Fruit fly (Drosophila melanogaster) whole organism, embryonic: ENCODE results near the gene tipE.
A peak's percentile ranks its signal among the peaks of the same experiment; 100 is the strongest.

Source experiments
- Awh ChIP-seq: fragments of 200-800 bp; sonication (Bioruptor generic); IDR thresholded peaks from 2 replicates; pipeline ENCODE4, ENCODE4 v1.3.6; 2022; ENCODE audit warnings: missing biosample characterization, missing genetic modification characterization
- BEAF-32 ChIP-seq: fragments of 200-800 bp; sonication (Bioruptor generic); optimal IDR thresholded peaks from 3 replicates; lab custom pipeline; 2017; ENCODE audit warnings: missing biosample characterization, missing genetic modification characterization, mild to moderate bottlenecking, moderate library complexity, missing genetic modification reagents
- Bteb2 ChIP-seq: fragments of 200-800 bp; sonication (Bioruptor generic); optimal IDR thresholded peaks from 2 replicates; lab custom pipeline; 2016; ENCODE audit warnings: missing biosample characterization, missing genetic modification characterization
- CG12942 ChIP-seq: fragments of 200-800 bp; sonication (Bioruptor generic); optimal IDR thresholded peaks from 3 replicates; lab custom pipeline; 2016; ENCODE audit warnings: missing biosample characterization, missing genetic modification characterization
- CG14014 ChIP-seq: fragments of 200-800 bp; sonication (Bioruptor generic); IDR thresholded peaks from 2 replicates; pipeline ENCODE4 v1.3.6; 2022; ENCODE audit warnings: missing biosample characterization, missing genetic modification characterization
- CG14965 ChIP-seq: fragments of 200-800 bp; sonication (Bioruptor generic); optimal IDR thresholded peaks from 2 replicates; lab custom pipeline; 2016; ENCODE audit warnings: missing biosample characterization, missing genetic modification characterization, borderline replicate concordance
- CG15073 ChIP-seq: fragments of 200-800 bp; sonication (Bioruptor generic); optimal IDR thresholded peaks from 2 replicates; lab custom pipeline; 2016; ENCODE audit warnings: missing biosample characterization, missing genetic modification characterization
- CG1603 ChIP-seq: fragments of 200-800 bp; sonication (Bioruptor generic); optimal IDR thresholded peaks from 2 replicates; lab custom pipeline; 2019; ENCODE audit warnings: missing biosample characterization, mild to moderate bottlenecking, missing genetic modification characterization, moderate library complexity
- CG16813 ChIP-seq: fragments of 200-800 bp; sonication (Bioruptor generic); IDR thresholded peaks from 3 replicates; pipeline ENCODE4 v1.3.6; 2022; ENCODE audit warnings: missing biosample characterization, missing genetic modification characterization; ENCODE audit not compliant: partially characterized antibody
- CG17612 ChIP-seq: fragments of 200-800 bp; sonication (Bioruptor generic); IDR thresholded peaks from 2 replicates; pipeline ENCODE4 v1.3.6; 2022; ENCODE audit warnings: missing biosample characterization, missing genetic modification characterization
- CG18011 ChIP-seq: fragments of 200-800 bp; sonication (Bioruptor generic); optimal IDR thresholded peaks from 2 replicates; lab custom pipeline; 2017; ENCODE audit warnings: missing biosample characterization, missing genetic modification characterization, mild to moderate bottlenecking, moderate library complexity, missing genotype
- CG1832 ChIP-seq: fragments of 200-800 bp; sonication (Bioruptor generic); optimal IDR thresholded peaks from 2 replicates; lab custom pipeline; 2017; ENCODE audit warnings: missing biosample characterization, mild to moderate bottlenecking, missing genetic modification characterization, inconsistent platforms
- CG2120 ChIP-seq: fragments of 200-800 bp; sonication (Bioruptor generic); optimal IDR thresholded peaks from 3 replicates; lab custom pipeline; 2016; ENCODE audit warnings: missing biosample characterization, missing genetic modification characterization
- CG2678 ChIP-seq: fragments of 200-800 bp; sonication (Bioruptor generic); optimal IDR thresholded peaks from 3 replicates; lab custom pipeline; 2019; ENCODE audit warnings: missing biosample characterization, mild to moderate bottlenecking, missing genetic modification characterization, moderate library complexity
- CG33557 ChIP-seq: fragments of 200-800 bp; sonication (Bioruptor generic); optimal IDR thresholded peaks from 2 replicates; lab custom pipeline; 2019; ENCODE audit warnings: missing biosample characterization, mild to moderate bottlenecking, missing genetic modification characterization, moderate library complexity
- CG3847 ChIP-seq: fragments of 200-800 bp; sonication (Bioruptor generic); IDR thresholded peaks from 2 replicates; pipeline ENCODE4 v1.3.6; 2022; ENCODE audit warnings: missing biosample characterization, missing genetic modification characterization
- CG4328 ChIP-seq: fragments of 200-800 bp; sonication (Bioruptor generic); optimal IDR thresholded peaks from 3 replicates; lab custom pipeline; 2017; ENCODE audit warnings: missing biosample characterization, missing genetic modification reagents, missing genetic modification characterization
- CG6683 ChIP-seq: fragments of 200-800 bp; sonication (Bioruptor generic); optimal IDR thresholded peaks from 2 replicates; lab custom pipeline; 2017; ENCODE audit warnings: missing biosample characterization, mild to moderate bottlenecking, missing genetic modification characterization, missing genetic modification reagents
- CG7987 ChIP-seq: fragments of 200-800 bp; sonication (Bioruptor generic); optimal IDR thresholded peaks from 2 replicates; lab custom pipeline; 2018; ENCODE audit warnings: missing biosample characterization, mild to moderate bottlenecking, missing genetic modification characterization, moderate library complexity
- CG8924 ChIP-seq: fragments of 200-800 bp; optimal IDR thresholded peaks from 3 replicates; lab custom pipeline; 2019; ENCODE audit warnings: missing biosample characterization, mild to moderate bottlenecking, missing genetic modification characterization, moderate library complexity
- CG9876 ChIP-seq: fragments of 200-800 bp; sonication (Bioruptor generic); optimal IDR thresholded peaks from 2 replicates; lab custom pipeline; 2016; ENCODE audit warnings: missing biosample characterization, missing genetic modification characterization
- Deaf1 ChIP-seq: fragments of 200-800 bp; optimal IDR thresholded peaks from 3 replicates; lab custom pipeline; 2019; ENCODE audit warnings: missing biosample characterization, mild to moderate bottlenecking, missing genetic modification characterization, moderate library complexity
- Dek ChIP-seq: fragments of 200-800 bp; sonication (Bioruptor generic); optimal IDR thresholded peaks from 3 replicates; lab custom pipeline; 2019; ENCODE audit warnings: missing biosample characterization, mild to moderate bottlenecking, missing genetic modification characterization, moderate library complexity
- Dfd ChIP-seq, 2 experiments: fragments of >200 bp; optimal IDR thresholded peaks; 2 replicates each; lab custom pipeline; 2017; ENCODE audit warnings: missing biosample characterization in 2 of 2, missing genetic modification characterization in 2 of 2
- E2f1 ChIP-seq: fragments of 200-800 bp; sonication (Bioruptor generic); IDR thresholded peaks from 2 replicates; pipeline ENCODE4 v1.3.6; 2022; ENCODE audit warnings: missing biosample characterization, missing genetic modification characterization
- Fer1 ChIP-seq: fragments of 200-800 bp; sonication (Bioruptor generic); optimal IDR thresholded peaks from 2 replicates; lab custom pipeline; 2017; ENCODE audit warnings: missing biosample characterization, mild to moderate bottlenecking, missing genetic modification characterization
- Hey ChIP-seq: fragments of 200-800 bp; sonication (Bioruptor generic); optimal IDR thresholded peaks from 3 replicates; lab custom pipeline; 2018; ENCODE audit warnings: missing biosample characterization, mild to moderate bottlenecking, missing genetic modification characterization
- Hmr ChIP-seq: fragments of 200-800 bp; sonication (Bioruptor generic); optimal IDR thresholded peaks from 3 replicates; lab custom pipeline; 2017; ENCODE audit warnings: mild to moderate bottlenecking, missing biosample characterization, missing genetic modification reagents, missing genetic modification characterization
- Mad ChIP-seq: fragments of 200-800 bp; sonication (Bioruptor generic); optimal IDR thresholded peaks from 2 replicates; lab custom pipeline; 2016; ENCODE audit warnings: missing biosample characterization, missing genetic modification characterization
- bbx ChIP-seq: fragments of 200-800 bp; sonication (Bioruptor generic); IDR thresholded peaks from 2 replicates; pipeline ENCODE4 v1.3.6; 2022; ENCODE audit warnings: missing biosample characterization, missing genetic modification characterization; ENCODE audit not compliant: partially characterized antibody
- bigmax ChIP-seq: fragments of 200-800 bp; sonication (Bioruptor generic); optimal IDR thresholded peaks from 2 replicates; lab custom pipeline; 2018; ENCODE audit warnings: missing biosample characterization, mild to moderate bottlenecking, missing genetic modification characterization
- bsh ChIP-seq, 2 experiments: fragments of 200-800 bp; sonication (Bioruptor generic); optimal IDR thresholded peaks; 2 replicates each; lab custom pipeline; 2017 to 2018; ENCODE audit warnings: mild to moderate bottlenecking in 2 of 2, missing biosample characterization in 2 of 2, missing genetic modification characterization in 2 of 2, moderate library complexity in 1 of 2
- cg ChIP-seq: fragments of 200-800 bp; sonication (Bioruptor generic); optimal IDR thresholded peaks from 3 replicates; lab custom pipeline; 2019; ENCODE audit warnings: missing biosample characterization, mild to moderate bottlenecking, missing genetic modification characterization, moderate library complexity
- corto ChIP-seq: fragments of 200-800 bp; sonication (Bioruptor generic); optimal IDR thresholded peaks from 2 replicates; lab custom pipeline; 2016; ENCODE audit warnings: missing biosample characterization, mild to moderate bottlenecking, missing genetic modification characterization, moderate library complexity
- dan ChIP-seq: fragments of 200-800 bp; sonication (Bioruptor generic); IDR thresholded peaks from 2 replicates; pipeline ENCODE4 v1.3.6; 2022; ENCODE audit warnings: missing biosample characterization, missing genetic modification characterization
- esg ChIP-seq: fragments of 200-800 bp; sonication (Bioruptor generic); conservative IDR thresholded peaks from 2 replicates; pipeline ENCODE4 v1.3.6; 2022; ENCODE audit warnings: missing biosample characterization, missing genetic modification characterization
- gro ChIP-seq: fragments of 200-800 bp; sonication (Bioruptor generic); optimal IDR thresholded peaks from 2 replicates; lab custom pipeline; 2016; ENCODE audit warnings: missing biosample characterization, missing genetic modification characterization
- hb ChIP-seq: fragments of 200-800 bp; sonication (Bioruptor generic); IDR thresholded peaks from 3 replicates; pipeline ENCODE4 v1.3.6; 2022; ENCODE audit warnings: missing biosample characterization, missing genetic modification characterization; ENCODE audit not compliant: partially characterized antibody
- insv ChIP-seq, 2 experiments: fragments of 200-800 bp; sonication (Bioruptor generic); optimal IDR thresholded peaks; 3 replicates each; lab custom pipeline; 2016 to 2018; ENCODE audit warnings: missing biosample characterization in 2 of 2, missing genetic modification characterization in 2 of 2
- ken ChIP-seq: fragments of 200-800 bp; sonication (Bioruptor generic); IDR thresholded peaks from 3 replicates; pipeline ENCODE4 v1.3.6; 2022; ENCODE audit warnings: missing biosample characterization, missing genetic modification characterization
- knrl ChIP-seq: fragments of 200-800 bp; sonication (Bioruptor generic); IDR thresholded peaks from 3 replicates; pipeline ENCODE4 v1.3.6; 2022; ENCODE audit warnings: missing biosample characterization, missing genetic modification characterization; ENCODE audit not compliant: partially characterized antibody
- lilli ChIP-seq: fragments of 200-800 bp; sonication (Bioruptor generic); optimal IDR thresholded peaks from 3 replicates; lab custom pipeline; 2016; ENCODE audit warnings: missing biosample characterization, missing genetic modification characterization
- nerfin-2 ChIP-seq: fragments of 200-800 bp; sonication (Bioruptor generic); IDR thresholded peaks from 2 replicates; pipeline ENCODE4 v1.3.6; 2022; ENCODE audit warnings: missing biosample characterization, missing genetic modification characterization; ENCODE audit not compliant: partially characterized antibody
- nom ChIP-seq: fragments of 200-800 bp; sonication (Bioruptor generic); optimal IDR thresholded peaks from 2 replicates; lab custom pipeline; 2017; ENCODE audit warnings: missing biosample characterization, missing genetic modification characterization, mild to moderate bottlenecking, moderate library complexity, missing genetic modification reagents
- row ChIP-seq: fragments of 200-800 bp; sonication (Bioruptor generic); IDR thresholded peaks from 3 replicates; pipeline ENCODE4 v1.3.6; 2022; ENCODE audit warnings: missing biosample characterization, missing genetic modification characterization
- sc ChIP-seq, 3 experiments: fragments of >200 bp in 2 of 3; fragments of 200-800 bp in 1 of 3; sonication (Bioruptor generic) in 1 of 3; optimal IDR thresholded peaks; 2 replicates in 2 of 3; 3 replicates in 1 of 3; lab custom pipeline; 2017; ENCODE audit warnings: mild to moderate bottlenecking in 1 of 3, missing biosample characterization in 1 of 3, missing genetic modification characterization in 1 of 3, missing genetic modification reagents in 1 of 3
- tll ChIP-seq, 2 experiments: fragments of 200-800 bp in 1 of 2; fragments of >200 bp in 1 of 2; sonication (Bioruptor generic) in 1 of 2; optimal IDR thresholded peaks; 2 replicates each; lab custom pipeline; 2017 to 2019; ENCODE audit warnings: missing biosample characterization in 2 of 2, missing genetic modification characterization in 2 of 2, mild to moderate bottlenecking in 1 of 2, moderate library complexity in 1 of 2
- toy ChIP-seq: fragments of 200-800 bp; sonication (Bioruptor generic); IDR thresholded peaks from 2 replicates; pipeline ENCODE4 v1.3.6; 2022; ENCODE audit warnings: missing biosample characterization, missing genetic modification characterization
- zfh2 ChIP-seq: fragments of 200-800 bp; sonication (Bioruptor generic); optimal IDR thresholded peaks from 2 replicates; lab custom pipeline; 2016; ENCODE audit warnings: missing biosample characterization, missing genetic modification characterization

tipE gene

dm6 chr3L:4186659-4187058, 1.6 kb upstream of the tipE start, which contains the start of gene VhaM9.7-c (continued):
- TF ChIP-seq cg (GFP tag; lab: Kevin White, UChicago): no peak
- TF ChIP-seq BEAF-32: peak; percentile 20
- TF ChIP-seq dan (GFP tag; lab: Robert Waterston, UW): no peak
- TF ChIP-seq CG18011 (GFP tag; lab: Kevin White, UChicago): no peak
- TF ChIP-seq CG1603 (tag; lab: Kevin White, UChicago): no peak
- TF ChIP-seq CG33557: no peak
- TF ChIP-seq Deaf1 (tag; lab: Kevin White, UChicago): no peak
- no peak for TF ChIP-seq Dfd (GFP tag; optimal IDR thresholded peaks at IDR 0.05; lab: Kevin White, UChicago)
- no peak for TF ChIP-seq nom
- peak; percentile 49 for TF ChIP-seq lilli (GFP tag; lab: Kevin White, UChicago)
- TF ChIP-seq row (GFP tag; lab: Robert Waterston, UW): 0 out of 3 replicates have a peak, but pooled peaks have one; percentile 7
- TF ChIP-seq tll (GFP tag; optimal IDR thresholded peaks at IDR 0.05; lab: Kevin White, UChicago): no peak
- TF ChIP-seq CG16813 (GFP tag; lab: Robert Waterston, UW): no peak
- no peak for TF ChIP-seq bigmax (GFP tag; lab: Kevin White, UChicago)
- no peak for TF ChIP-seq CG1832 (GFP tag; lab: Kevin White, UChicago)
- TF ChIP-seq gro (GFP tag; lab: Kevin White, UChicago): peak; percentile 59
- peak; percentile 38 for TF ChIP-seq Bteb2 (GFP tag; lab: Kevin White, UChicago)
- peak; percentile 11 for TF ChIP-seq Fer1 (GFP tag; lab: Kevin White, UChicago)
- peak; percentile 50; the same call in 1 of the 2 replicates for TF ChIP-seq CG3847
- TF ChIP-seq zfh2 (GFP tag; lab: Kevin White, UChicago): peak; percentile 65
- TF ChIP-seq CG15073 (GFP tag; lab: Kevin White, UChicago): no peak
- TF ChIP-seq CG4328 (GFP tag; lab: Kevin White, UChicago): no peak
- no peak for TF ChIP-seq toy (GFP tag; lab: Robert Waterston, UW)
- 0 out of 2 replicates have a peak, but pooled peaks have one; percentile 17 for TF ChIP-seq bbx (GFP tag; lab: Robert Waterston, UW)
- TF ChIP-seq sc (optimal IDR thresholded peaks at IDR 0.05; lab: Kevin White, UChicago): no peak
- no peak for TF ChIP-seq sc (GFP tag; optimal IDR thresholded peaks at IDR 0.05; lab: Kevin White, UChicago)
- TF ChIP-seq CG6683: no peak
- TF ChIP-seq Hey (tag; lab: Kevin White, UChicago): no peak
- TF ChIP-seq E2f1 (GFP tag; lab: Robert Waterston, UW): no peak
- no peak for TF ChIP-seq esg (GFP tag; lab: Robert Waterston, UW)
- TF ChIP-seq hb: no peak
- peak; percentile 70 for TF ChIP-seq CG2120 (GFP tag; lab: Kevin White, UChicago)
- no peak for TF ChIP-seq nerfin-2
- TF ChIP-seq CG14965: no peak
- TF ChIP-seq Hmr (GFP tag; lab: Kevin White, UChicago): peak; percentile 23
- no peak for TF ChIP-seq insv (GFP tag; optimal IDR thresholded peaks at IDR 0.05; lab: Kevin White, UChicago)
- TF ChIP-seq Awh (GFP tag; lab: Robert Waterston, UW): no peak
- peak; percentile 0 for TF ChIP-seq Dek (tag; lab: Kevin White, UChicago)
- no peak for TF ChIP-seq corto (GFP tag; lab: Kevin White, UChicago)
- TF ChIP-seq knrl: no peak
- peak; percentile 11 for TF ChIP-seq Mad (GFP tag; lab: Kevin White, UChicago)
- TF ChIP-seq bsh (GFP tag; optimal IDR thresholded peaks at IDR 0.05; lab: Kevin White, UChicago): no peak
- peak; percentile 2 for TF ChIP-seq CG12942 (GFP tag; lab: Kevin White, UChicago)
- peak; percentile 39 for TF ChIP-seq CG7987 (GFP tag; lab: Kevin White, UChicago)
- no peak for TF ChIP-seq CG17612 (GFP tag; lab: Robert Waterston, UW)
- TF ChIP-seq CG9876: no peak
- TF ChIP-seq CG8924 (tag; lab: Kevin White, UChicago): no peak
- TF ChIP-seq CG14014: no peak
- TF ChIP-seq CG2678 (tag; lab: Kevin White, UChicago): no peak
- no peak for TF ChIP-seq ken
